Worm (Caenorhabditis elegans) whole organism, early embryonic: Measurements from ENCODE around the gene acy-2.

Source experiments
- B0310.2 ChIP-seq: sonication (generic microtip); optimal IDR thresholded peaks from 2 replicates; lab custom pipeline; 2016; ENCODE audit warnings: mild to moderate bottlenecking, missing genetic modification characterization, missing compliant biosample characterization
- ama-1 ChIP-seq: fragments of 150-350 bp; optimal IDR thresholded peaks from 2 replicates; lab custom pipeline; 2014
- ceh-13 ChIP-seq: fragments of 200-800 bp; sonication (Bioruptor generic); optimal IDR thresholded peaks from 2 replicates; lab custom pipeline; 2018; ENCODE audit warnings: mild to moderate bottlenecking, missing genetic modification characterization, missing compliant biosample characterization
- hmg-4 ChIP-seq: fragments of 200-800 bp; sonication (Bioruptor generic); optimal IDR thresholded peaks from 2 replicates; lab custom pipeline; 2018; ENCODE audit warnings: mild to moderate bottlenecking, missing genetic modification characterization, missing compliant biosample characterization
- pes-1 ChIP-seq: fragments of 200-800 bp; sonication (Bioruptor generic); IDR thresholded peaks from 2 replicates; pipeline ENCODE4 v1.3.6; 2022; ENCODE audit warnings: missing genetic modification reagents, missing genetic modification characterization, missing compliant biosample characterization

- TF ChIP-seq ceh-13 (no peak), hmg-4 (GFP tag; lab: Kevin White, UChicago) (no peak), ama-1 (lab: Kevin White, UChicago) (no peak), pes-1 (GFP tag; lab: Robert Waterston, UW) (no peak), B0310.2 (tag; lab: Kevin White, UChicago) (no peak)
These were observed 36.6 kb downstream of the acy-2 start for ce11 chrV:6012401-6012800.
